Worm (Caenorhabditis elegans) whole organism, dauer: ENCODE results near the gene Y46H3D.1.
"Not testable (repeated sequence)": the region's sequence is repeated elsewhere in the genome, so short reads cannot be mapped to it uniquely, and the experiment has no call there.

ENCODE experiments used
- unc-62 ChIP-seq: sonication (generic microtip); optimal IDR thresholded peaks from 2 replicates; lab custom pipeline; 2017; ENCODE audit warnings: missing biosample characterization, missing genetic modification reagents, missing genetic modification characterization

Y46H3D.1 gene

DNA sequence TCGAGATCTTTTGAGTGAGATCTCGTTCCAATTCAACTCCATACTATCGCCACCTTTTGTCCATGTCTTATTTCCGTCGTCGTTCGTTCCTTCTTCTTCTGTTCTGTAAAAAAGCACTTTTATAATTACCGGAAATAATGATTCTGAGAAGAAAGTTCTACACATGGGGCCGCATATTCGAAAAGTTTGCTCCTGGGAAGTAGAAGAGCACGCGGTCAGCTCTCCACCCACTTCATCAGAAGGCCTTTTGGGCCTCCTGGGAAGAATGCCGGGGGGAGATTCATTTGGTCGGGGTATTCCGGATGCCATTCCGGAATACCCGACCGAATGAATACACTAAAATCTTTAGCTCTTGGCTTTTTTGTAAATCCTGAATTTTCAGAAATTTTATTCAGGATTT is 50.2 kb downstream of the Y46H3D.1 start, which contains the start of gene Y46H3C.5:
Gene Y46H3C.5, minus strand, starts transcription at position 2 of the 400 bp plus-strand sequence.
- not testable (repeated sequence) for TF ChIP-seq unc-62 (GFP tag; lab: Kevin White, UChicago)
